Worm (Caenorhabditis elegans) whole organism, early embryonic: ENCODE measurements around the gene cpr-4.

Source experiments
- B0310.2 ChIP-seq: sonication (generic microtip); optimal IDR thresholded peaks from 2 replicates; lab custom pipeline; 2016; ENCODE audit warnings: mild to moderate bottlenecking, missing genetic modification characterization, missing compliant biosample characterization
- F13C5.2 ChIP-seq: sonication (generic microtip); optimal IDR thresholded peaks from 2 replicates; lab custom pipeline; 2017; ENCODE audit warnings: mild to moderate bottlenecking, missing genetic modification characterization, inconsistent platforms, missing compliant biosample characterization
- aly-1 ChIP-seq: sonication (generic microtip); optimal IDR thresholded peaks from 2 replicates; lab custom pipeline; 2016; ENCODE audit warnings: missing genetic modification characterization, missing compliant biosample characterization
- ama-1 ChIP-seq: fragments of 150-350 bp; optimal IDR thresholded peaks from 2 replicates; lab custom pipeline; 2014
- ceh-13 ChIP-seq: fragments of 200-800 bp; sonication (Bioruptor generic); optimal IDR thresholded peaks from 2 replicates; lab custom pipeline; 2018; ENCODE audit warnings: mild to moderate bottlenecking, missing genetic modification characterization, missing compliant biosample characterization
- ceh-36 ChIP-seq: sonication (generic microtip); optimal IDR thresholded peaks from 2 replicates; lab custom pipeline; 2016; ENCODE audit warnings: missing genetic modification characterization, inconsistent platforms, missing compliant biosample characterization
- ets-7 ChIP-seq: sonication (generic microtip); optimal IDR thresholded peaks from 2 replicates; lab custom pipeline; 2016; ENCODE audit warnings: missing genotype, missing genetic modification characterization, missing compliant biosample characterization
- flt-1 ChIP-seq: fragments of 200-800 bp; sonication (Bioruptor generic); IDR thresholded peaks from 2 replicates; pipeline ENCODE4 v1.3.6; 2022; ENCODE audit warnings: missing genetic modification characterization, missing compliant biosample characterization
- hmbx-1 ChIP-seq: sonication (generic microtip); optimal IDR thresholded peaks from 2 replicates; lab custom pipeline; 2016; ENCODE audit warnings: mild to moderate bottlenecking, missing genetic modification characterization, missing compliant biosample characterization
- hmg-4 ChIP-seq: fragments of 200-800 bp; sonication (Bioruptor generic); optimal IDR thresholded peaks from 2 replicates; lab custom pipeline; 2018; ENCODE audit warnings: mild to moderate bottlenecking, missing genetic modification characterization, missing compliant biosample characterization
- hnd-1 ChIP-seq: sonication (generic microtip); optimal IDR thresholded peaks from 2 replicates; lab custom pipeline; 2016; ENCODE audit warnings: missing genetic modification characterization, missing compliant biosample characterization
- pes-1 ChIP-seq: fragments of 200-800 bp; sonication (Bioruptor generic); IDR thresholded peaks from 2 replicates; pipeline ENCODE4 v1.3.6; 2022; ENCODE audit warnings: missing genetic modification reagents, missing genetic modification characterization, missing compliant biosample characterization
- scrt-1 ChIP-seq: fragments of 200-800 bp; sonication (Bioruptor generic); IDR thresholded peaks from 2 replicates; pipeline ENCODE4 v1.3.6; 2022; ENCODE audit warnings: missing genetic modification characterization, missing compliant biosample characterization
- sea-1 ChIP-seq: fragments of 200-800 bp; sonication (Bioruptor generic); conservative IDR thresholded peaks from 2 replicates; pipeline ENCODE4 v1.3.6; 2022; ENCODE audit warnings: missing genetic modification characterization, missing compliant biosample characterization
- tbx-11 ChIP-seq: fragments of 200-800 bp; sonication (Bioruptor generic); IDR thresholded peaks from 2 replicates; pipeline ENCODE4 v1.3.6; 2022; ENCODE audit warnings: missing genetic modification characterization, missing compliant biosample characterization
- tbx-37 ChIP-seq: fragments of 200-800 bp; sonication (Bioruptor generic); conservative IDR thresholded peaks from 2 replicates; pipeline ENCODE4 v1.3.6; 2022; ENCODE audit warnings: missing genetic modification reagents, missing genetic modification characterization, missing compliant biosample characterization
- tra-4 ChIP-seq: sonication (generic microtip); optimal IDR thresholded peaks from 2 replicates; lab custom pipeline; 2017; ENCODE audit warnings: missing genetic modification characterization, missing compliant biosample characterization

cpr-4 gene

ce11 chrV:6656451-6657115 is 42.1 kb downstream of the cpr-4 start, which contains the start of gene snb-1:
Gene snb-1 (minus strand): TSS chrV:6656501.
- TF ChIP-seq B0310.2, result no peak
- TF ChIP-seq tra-4, result no peak
- TF ChIP-seq flt-1, result no peak
- TF ChIP-seq hmbx-1 (tag; lab: Kevin White, UChicago), result no peak
- TF ChIP-seq tbx-37 (GFP tag; lab: Robert Waterston, UW), result no peak
- no peak for TF ChIP-seq F13C5.2
- TF ChIP-seq scrt-1, result no peak
- TF ChIP-seq hnd-1 (tag; lab: Kevin White, UChicago), result no peak
- TF ChIP-seq pes-1 (GFP tag; lab: Robert Waterston, UW), result no peak
- TF ChIP-seq ceh-36 (tag; lab: Kevin White, UChicago), result no peak
- TF ChIP-seq ama-1, result no peak

ce11 chrV:6657532-6658259 is 43.2 kb downstream of the cpr-4 start:
- TF ChIP-seq hnd-1 (tag; lab: Kevin White, UChicago) (no peak), tbx-37 (GFP tag; lab: Robert Waterston, UW) (no peak), scrt-1 (no peak), tra-4 (no peak)

- TF ChIP-seq aly-1 (tag; lab: Kevin White, UChicago), result peak; percentile 11
- no peak for TF ChIP-seq hnd-1 (tag; lab: Kevin White, UChicago)
- TF ChIP-seq F13C5.2, result peak; percentile 53
Observed at ce11 chrV:6658765-6659164, 44.3 kb downstream of the cpr-4 start.

- TF ChIP-seq sea-1 (no peak), F13C5.2 (no peak), flt-1 (no peak), B0310.2 (no peak), ceh-13 (GFP tag; lab: Kevin White, UChicago) (no peak), hmbx-1 (tag; lab: Kevin White, UChicago) (no peak), tbx-11 (GFP tag; lab: Robert Waterston, UW) (no peak), hmg-4 (GFP tag; lab: Kevin White, UChicago) (no peak), ama-1 (no peak), scrt-1 (no peak), ets-7 (tag; lab: Kevin White, UChicago) (no peak), tra-4 (no peak), ceh-36 (tag; lab: Kevin White, UChicago) (no peak), tbx-37 (GFP tag; lab: Robert Waterston, UW) (no peak), hnd-1 (tag; lab: Kevin White, UChicago) (no peak), aly-1 (tag; lab: Kevin White, UChicago) (no peak)
Observed at ce11 chrV:6659533-6659932, 45.1 kb downstream of the cpr-4 start.

- TF ChIP-seq tbx-37 (GFP tag; lab: Robert Waterston, UW), result no peak
- no peak for TF ChIP-seq B0310.2
- no peak for TF ChIP-seq ama-1
- no peak for TF ChIP-seq pes-1 (GFP tag; lab: Robert Waterston, UW)
- no peak for TF ChIP-seq aly-1 (tag; lab: Kevin White, UChicago)
- no peak for TF ChIP-seq F13C5.2
- no peak for TF ChIP-seq ceh-13 (GFP tag; lab: Kevin White, UChicago)
- no peak for TF ChIP-seq hnd-1 (tag; lab: Kevin White, UChicago)
- TF ChIP-seq tra-4, result no peak
- TF ChIP-seq scrt-1, result no peak
- TF ChIP-seq ets-7 (tag; lab: Kevin White, UChicago), result no peak
- no peak for TF ChIP-seq hmg-4 (GFP tag; lab: Kevin White, UChicago)
- TF ChIP-seq sea-1, result no peak
- no peak for TF ChIP-seq tbx-11 (GFP tag; lab: Robert Waterston, UW)
- no peak for TF ChIP-seq hmbx-1 (tag; lab: Kevin White, UChicago)
- TF ChIP-seq flt-1, result no peak
- TF ChIP-seq ceh-36 (tag; lab: Kevin White, UChicago), result no peak
Observed at ce11 chrV:6661658-6662057, 47.2 kb downstream of the cpr-4 start.

ce11 chrV:6662505-6662904 is 48.0 kb downstream of the cpr-4 start:
- TF ChIP-seq ceh-13 (GFP tag; lab: Kevin White, UChicago) (no peak), scrt-1 (no peak), tbx-37 (GFP tag; lab: Robert Waterston, UW) (no peak), aly-1 (tag; lab: Kevin White, UChicago) (no peak), tbx-11 (GFP tag; lab: Robert Waterston, UW) (no peak), sea-1 (no peak)
